Fruit fly (Drosophila melanogaster): ENCODE measurements around the gene bcn92.

Gene bcn92

DNA sequence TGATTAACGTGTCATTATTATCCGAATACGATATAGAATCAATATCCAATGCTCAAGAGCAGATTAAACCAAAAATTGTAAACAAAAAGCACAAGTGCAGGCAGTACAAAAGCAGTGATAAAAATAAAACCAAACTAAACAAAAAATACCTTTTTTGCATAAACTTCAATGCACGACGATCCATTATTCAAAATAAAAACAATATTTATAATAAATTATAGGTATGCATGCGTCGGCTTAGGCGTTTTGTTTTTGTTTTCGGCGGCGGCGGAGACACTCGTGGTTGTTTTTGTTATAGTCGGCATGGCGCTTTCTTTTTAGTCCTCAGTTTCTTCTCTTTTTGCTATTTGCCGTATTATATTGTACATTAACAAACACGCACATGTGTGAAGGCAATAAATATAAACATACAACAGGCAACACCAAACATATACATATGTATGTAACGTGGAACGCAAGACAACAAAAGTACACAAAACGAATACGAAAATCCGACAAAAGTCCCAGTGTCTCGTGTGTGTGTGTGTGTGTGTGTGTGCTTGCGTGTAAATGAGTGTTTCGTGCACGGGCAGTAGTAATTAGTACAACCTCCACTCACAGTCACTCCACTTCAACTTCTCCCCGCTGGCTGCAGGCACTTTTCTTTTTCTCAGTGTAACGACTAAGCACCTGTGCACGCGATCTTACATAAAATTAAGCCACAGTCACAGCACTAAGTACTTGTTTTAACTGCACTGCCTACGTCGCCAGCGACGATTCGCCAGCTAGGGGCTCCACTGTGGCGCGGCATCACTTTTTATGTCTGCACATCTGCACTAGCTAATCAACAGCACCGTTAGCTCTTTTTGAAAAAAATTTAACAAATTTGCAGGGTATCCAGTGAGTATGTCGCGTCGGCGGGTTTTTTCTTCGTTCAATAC lies 13.3 kb downstream of the bcn92 start:
- no peak for TF ChIP-seq Elba2 (GFP tag; optimal IDR thresholded peaks at IDR 0.05)
- no peak for TF ChIP-seq CG2889 (GFP tag; IDR thresholded peaks at IDR 0.05)
- no peak for TF ChIP-seq CG4360 (GFP tag; IDR thresholded peaks at IDR 0.05)
- TF ChIP-seq CG12744 (GFP tag; optimal IDR thresholded peaks at IDR 0.05): no peak
- TF ChIP-seq Dip3 (GFP tag; optimal IDR thresholded peaks at IDR 0.05): peak; percentile 41
- TF ChIP-seq CG7271 (tag; optimal IDR thresholded peaks at IDR 0.05): peak; percentile 46
- TF ChIP-seq Fer3 (tag; optimal IDR thresholded peaks at IDR 0.05): no peak
- no peak for TF ChIP-seq CG7928 (GFP tag; optimal IDR thresholded peaks at IDR 0.05)
- TF ChIP-seq amos (GFP tag; IDR thresholded peaks at IDR 0.05; ENCODE audit: partially characterized antibody): no peak
- peak; percentile 31 for TF ChIP-seq CG9609 (GFP tag; optimal IDR thresholded peaks at IDR 0.05)
- no peak for TF ChIP-seq dati (GFP tag; IDR thresholded peaks at IDR 0.05)
- no peak for TF ChIP-seq Bdp1 (GFP tag; optimal IDR thresholded peaks at IDR 0.05)
- TF ChIP-seq Ada2b (GFP tag; IDR thresholded peaks at IDR 0.05): no peak
- no peak for TF ChIP-seq vvl (GFP tag; IDR thresholded peaks at IDR 0.05)
- no peak for TF ChIP-seq CG14965 (GFP tag; optimal IDR thresholded peaks at IDR 0.05; ENCODE audit: borderline replicate concordance)
- peak; percentile 10 for TF ChIP-seq CG8359 (GFP tag; optimal IDR thresholded peaks at IDR 0.05; ENCODE audit: borderline replicate concordance)
- TF ChIP-seq CG11560 (tag; IDR thresholded peaks at IDR 0.05): 0 out of 3 replicates have a peak, but pooled peaks have one; percentile 41
- no peak for TF ChIP-seq fu2 (GFP tag; optimal IDR thresholded peaks at IDR 0.05)
- no peak; the same call in 1 of the 2 replicates for TF ChIP-seq Xrp1 (GFP tag; IDR thresholded peaks at IDR 0.05)
- TF ChIP-seq YL-1 (GFP tag; optimal IDR thresholded peaks at IDR 0.05): no peak
- no peak for TF ChIP-seq CG17568 (GFP tag; optimal IDR thresholded peaks at IDR 0.05)
- no peak for TF ChIP-seq CG7745 (tag; optimal IDR thresholded peaks at IDR 0.05)
- TF ChIP-seq NFAT (GFP tag; IDR thresholded peaks at IDR 0.05): 0 out of 2 replicates have a peak, but pooled peaks have one; percentile 22
- TF ChIP-seq jing (GFP tag; optimal IDR thresholded peaks at IDR 0.05): no peak
- TF ChIP-seq CG9817 (tag; optimal IDR thresholded peaks at IDR 0.05): peak; percentile 42
- TF ChIP-seq CG32767 (GFP tag; IDR thresholded peaks at IDR 0.05): no peak
- no peak for TF ChIP-seq vfl (GFP tag; optimal IDR thresholded peaks at IDR 0.05)
- TF ChIP-seq Nf-YA (GFP tag; IDR thresholded peaks at IDR 0.05): no peak
- TF ChIP-seq Poxn (GFP tag; IDR thresholded peaks at IDR 0.05): no peak
- TF ChIP-seq GATAe (GFP tag; conservative IDR thresholded peaks at IDR 0.05): no peak
- TF ChIP-seq Hmx (GFP tag; optimal IDR thresholded peaks at IDR 0.05): no peak
- no peak for TF ChIP-seq CG7987 (GFP tag; optimal IDR thresholded peaks at IDR 0.05)
- no peak for TF ChIP-seq HLH4C (GFP tag; IDR thresholded peaks at IDR 0.05; ENCODE audit: partially characterized antibody)
- no peak for TF ChIP-seq disco-r (GFP tag; optimal IDR thresholded peaks at IDR 0.05)
- no peak for TF ChIP-seq chm (GFP tag; IDR thresholded peaks at IDR 0.05)
- no peak; the same call in 1 of the 2 replicates for TF ChIP-seq aop (GFP tag; IDR thresholded peaks at IDR 0.05)
- TF ChIP-seq CG13287 (GFP tag; IDR thresholded peaks at IDR 0.05; ENCODE audit: partially characterized antibody): no peak
- peak; percentile 51 for TF ChIP-seq ind (GFP tag; optimal IDR thresholded peaks at IDR 0.05)
- no peak for TF ChIP-seq br (optimal IDR thresholded peaks at IDR 0.05)
- no peak for TF ChIP-seq MBD-R2 (GFP tag; IDR thresholded peaks at IDR 0.05)
- TF ChIP-seq Bteb2 (GFP tag; optimal IDR thresholded peaks at IDR 0.05): no peak
- TF ChIP-seq nerfin-1 (tag; optimal IDR thresholded peaks at IDR 0.05): no peak
- TF ChIP-seq Lim3 (GFP tag; IDR thresholded peaks at IDR 0.05): no peak
- peak; percentile 3 for TF ChIP-seq CG9437 (GFP tag; optimal IDR thresholded peaks at IDR 0.05)
- TF ChIP-seq Asciz (GFP tag; optimal IDR thresholded peaks at IDR 0.05): no peak
- no peak for TF ChIP-seq CG2202 (tag; optimal IDR thresholded peaks at IDR 0.05)
- TF ChIP-seq CG8388 (GFP tag; optimal IDR thresholded peaks at IDR 0.05): peak; percentile 3
- TF ChIP-seq CG14050 (GFP tag; IDR thresholded peaks at IDR 0.05): peak; percentile 47; the same call in 1 of the 3 replicates
- TF ChIP-seq shn (GFP tag; optimal IDR thresholded peaks at IDR 0.05): no peak
- peak; percentile 37 for TF ChIP-seq Myb (GFP tag; optimal IDR thresholded peaks at IDR 0.05)

All from whole organism, embryonic.